Worm (Caenorhabditis elegans) whole organism, young adult: Measurements from ENCODE around the gene nprl-2.

Source experiments
- B0261.1 ChIP-seq: sonication (generic microtip); optimal IDR thresholded peaks from 2 replicates; lab custom pipeline; 2016; ENCODE audit warnings: mild to moderate bottlenecking, missing genetic modification characterization, moderate library complexity, missing compliant biosample characterization
- B0336.3 ChIP-seq: fragments of 200-800 bp; sonication (Bioruptor generic); IDR thresholded peaks from 2 replicates; pipeline ENCODE4 v1.3.6; 2022; ENCODE audit warnings: missing genetic modification characterization, missing compliant biosample characterization
- F10E7.11 ChIP-seq: sonication (generic microtip); optimal IDR thresholded peaks from 2 replicates; lab custom pipeline; 2017; ENCODE audit warnings: mild to moderate bottlenecking, missing genetic modification characterization, moderate library complexity, missing compliant biosample characterization
- F57A8.1 ChIP-seq: fragments of 200-800 bp; sonication (Bioruptor generic); optimal IDR thresholded peaks from 2 replicates; lab custom pipeline; 2018; ENCODE audit warnings: mild to moderate bottlenecking, missing genetic modification characterization, moderate library complexity, missing compliant biosample characterization
- K11D2.4 ChIP-seq: fragments of 200-800 bp; sonication (Bioruptor generic); IDR thresholded peaks from 2 replicates; pipeline ENCODE4 v1.3.6; 2022; ENCODE audit warnings: missing genetic modification reagents, missing genetic modification characterization, missing compliant biosample characterization
- K12H6.12 ChIP-seq: fragments of 200-800 bp; sonication (Bioruptor generic); optimal IDR thresholded peaks from 2 replicates; lab custom pipeline; 2018; ENCODE audit warnings: mild to moderate bottlenecking, missing genetic modification characterization, missing compliant biosample characterization
- T07F8.4 ChIP-seq: sonication (generic microtip); optimal IDR thresholded peaks from 2 replicates; lab custom pipeline; 2016; ENCODE audit warnings: mild to moderate bottlenecking, missing genetic modification characterization, moderate library complexity, missing compliant biosample characterization
- T26A5.8 ChIP-seq: sonication (generic microtip); optimal IDR thresholded peaks from 2 replicates; lab custom pipeline; 2016; ENCODE audit warnings: missing genetic modification characterization, missing compliant biosample characterization
- Y53F4B.3 ChIP-seq: fragments of 200-800 bp; sonication (Bioruptor generic); IDR thresholded peaks from 2 replicates; pipeline ENCODE4 v1.3.6; 2022; ENCODE audit warnings: missing genetic modification reagents, missing genetic modification characterization, missing compliant biosample characterization
- Y95B8A.8 ChIP-seq: fragments of 200-800 bp; sonication (Bioruptor generic); IDR thresholded peaks from 2 replicates; pipeline ENCODE4 v1.3.6; 2022; ENCODE audit warnings: missing genetic modification reagents, missing genetic modification characterization, missing compliant biosample characterization
- akir-1 ChIP-seq: fragments of 200-800 bp; sonication (Bioruptor generic); optimal IDR thresholded peaks from 2 replicates; lab custom pipeline; 2018; ENCODE audit warnings: mild to moderate bottlenecking, missing genetic modification characterization, moderate library complexity, missing compliant biosample characterization
- ama-1 ChIP-seq, 3 experiments: fragments of 150-350 bp in 1 of 3; sonication (generic microtip) in 2 of 3; optimal IDR thresholded peaks; 2 replicates each; lab custom pipeline; 2014 to 2018; ENCODE audit warnings: missing biosample characterization in 2 of 3, missing genetic modification characterization in 2 of 3, missing genetic modification reagents in 2 of 3
- aptf-2 ChIP-seq: fragments of 200-800 bp; sonication (Bioruptor generic); conservative IDR thresholded peaks from 2 replicates; pipeline ENCODE4 v1.3.6; 2022; ENCODE audit warnings: missing genetic modification reagents, missing genetic modification characterization, missing compliant biosample characterization
- attf-3 ChIP-seq: fragments of 200-800 bp; sonication (Bioruptor generic); conservative IDR thresholded peaks from 2 replicates; pipeline ENCODE4 v1.3.6; 2022; ENCODE audit warnings: missing genetic modification reagents, missing genetic modification characterization, missing compliant biosample characterization
- attf-5 ChIP-seq: fragments of 200-800 bp; sonication (Bioruptor generic); optimal IDR thresholded peaks from 2 replicates; lab custom pipeline; 2018; ENCODE audit warnings: mild to moderate bottlenecking, missing genetic modification characterization, missing compliant biosample characterization
- bed-2 ChIP-seq: fragments of 200-800 bp; sonication (Bioruptor generic); IDR thresholded peaks from 2 replicates; pipeline ENCODE4 v1.3.6; 2022; ENCODE audit warnings: missing genetic modification reagents, missing genetic modification characterization, missing compliant biosample characterization
- cebp-2 ChIP-seq: fragments of 200-800 bp; sonication (Bioruptor generic); IDR thresholded peaks from 2 replicates; pipeline ENCODE4 v1.3.6; 2022; ENCODE audit warnings: missing genetic modification characterization, missing compliant biosample characterization
- ceh-91 ChIP-seq: fragments of 200-800 bp; sonication (Bioruptor generic); IDR thresholded peaks from 2 replicates; pipeline ENCODE4 v1.3.6; 2022; ENCODE audit warnings: missing genetic modification reagents, missing genetic modification characterization, missing compliant biosample characterization
- efl-1 ChIP-seq: fragments of 150-350 bp; optimal IDR thresholded peaks from 2 replicates; lab custom pipeline; 2014; ENCODE audit warnings: missing biosample characterization, missing genetic modification reagents, missing genetic modification characterization
- egrh-3 ChIP-seq: fragments of 200-800 bp; sonication (Bioruptor generic); IDR thresholded peaks from 2 replicates; pipeline ENCODE4 v1.3.6; 2022; ENCODE audit warnings: missing genetic modification reagents, missing genetic modification characterization, missing compliant biosample characterization
- ekl-4 ChIP-seq: fragments of 200-800 bp; sonication (Bioruptor generic); IDR thresholded peaks from 2 replicates; pipeline ENCODE4 v1.3.6; 2022; ENCODE audit warnings: missing genetic modification reagents, missing genetic modification characterization, missing compliant biosample characterization
- him-1 ChIP-seq: sonication (generic microtip); optimal IDR thresholded peaks from 2 replicates; lab custom pipeline; 2016; ENCODE audit warnings: missing genotype, missing genetic modification reagents, missing genetic modification characterization, missing compliant biosample characterization
- hmg-20 ChIP-seq: fragments of 200-800 bp; sonication (Bioruptor generic); IDR thresholded peaks from 2 replicates; pipeline ENCODE4 v1.3.6; 2022; ENCODE audit warnings: missing genetic modification reagents, missing genetic modification characterization, missing compliant biosample characterization
- hrde-1 ChIP-seq: sonication (generic microtip); optimal IDR thresholded peaks from 2 replicates; lab custom pipeline; 2016; ENCODE audit warnings: missing genetic modification characterization, mild to moderate bottlenecking, missing compliant biosample characterization, moderate library complexity, missing genotype, missing genetic modification reagents, borderline replicate concordance
- hsf-1 ChIP-seq: fragments of 200-800 bp; sonication (Bioruptor generic); IDR thresholded peaks from 2 replicates; pipeline ENCODE4 v1.3.6; 2022; ENCODE audit warnings: missing genetic modification reagents, missing genetic modification characterization, missing compliant biosample characterization
- lsl-1 ChIP-seq: fragments of 200-800 bp; sonication (Bioruptor generic); optimal IDR thresholded peaks from 2 replicates; lab custom pipeline; 2018; ENCODE audit warnings: mild to moderate bottlenecking, missing genetic modification characterization, moderate library complexity, missing compliant biosample characterization
- lsy-27 ChIP-seq: sonication (generic microtip); optimal IDR thresholded peaks from 2 replicates; lab custom pipeline; 2017; ENCODE audit warnings: missing genetic modification characterization, mild to moderate bottlenecking, missing compliant biosample characterization, antibody characterized with exemption, missing genotype, borderline replicate concordance; ENCODE audit not compliant: insufficient read depth
- nfya-1 ChIP-seq: sonication (generic microtip); optimal IDR thresholded peaks from 2 replicates; lab custom pipeline; 2017; ENCODE audit warnings: antibody characterized with exemption, missing compliant biosample characterization, missing genetic modification characterization, borderline replicate concordance; ENCODE audit not compliant: insufficient read depth
- nfyb-1 ChIP-seq: fragments of 200-800 bp; sonication (Bioruptor generic); IDR thresholded peaks from 2 replicates; pipeline ENCODE4 v1.3.6; 2022; ENCODE audit warnings: missing genetic modification reagents, missing genetic modification characterization, missing compliant biosample characterization
- nhr-179 ChIP-seq: sonication (generic microtip); optimal IDR thresholded peaks from 2 replicates; lab custom pipeline; 2016; ENCODE audit warnings: mild to moderate bottlenecking, missing genetic modification characterization, missing compliant biosample characterization
- snpc-4 ChIP-seq, 5 experiments: fragments of 150-350 bp in 1 of 5; sonication (generic microtip) in 4 of 5; optimal IDR thresholded peaks; 2 replicates each; lab custom pipeline; 2014 to 2018; ENCODE audit warnings: missing genetic modification characterization in 5 of 5, missing biosample characterization in 3 of 5, antibody characterized with exemption in 2 of 5, mild to moderate bottlenecking in 2 of 5, missing compliant biosample characterization in 2 of 5, missing genotype in 2 of 5, moderate library complexity in 2 of 5, missing genetic modification reagents in 1 of 5
- sptf-2 ChIP-seq: fragments of 200-800 bp; sonication (Bioruptor generic); optimal IDR thresholded peaks from 2 replicates; lab custom pipeline; 2018; ENCODE audit warnings: mild to moderate bottlenecking, missing genetic modification characterization, missing compliant biosample characterization
- tbp1 ChIP-seq: fragments of 200-800 bp; sonication (Bioruptor generic); optimal IDR thresholded peaks from 2 replicates; lab custom pipeline; 2018; ENCODE audit warnings: mild to moderate bottlenecking, missing genetic modification characterization, missing compliant biosample characterization
- tlf-1 ChIP-seq: fragments of 200-800 bp; sonication (Bioruptor generic); optimal IDR thresholded peaks from 2 replicates; lab custom pipeline; 2018; ENCODE audit warnings: mild to moderate bottlenecking, missing genetic modification characterization, missing compliant biosample characterization
- unc-130 ChIP-seq: sonication (generic microtip); optimal IDR thresholded peaks from 2 replicates; lab custom pipeline; 2016; ENCODE audit warnings: missing genetic modification reagents, missing genetic modification characterization, missing compliant biosample characterization
- unc-62 ChIP-seq: fragments of 150-350 bp; optimal IDR thresholded peaks from 2 replicates; lab custom pipeline; 2014; ENCODE audit warnings: missing biosample characterization, missing genetic modification reagents, missing genetic modification characterization
- zim-3 ChIP-seq: sonication (generic microtip); optimal IDR thresholded peaks from 2 replicates; lab custom pipeline; 2017; ENCODE audit warnings: mild to moderate bottlenecking, missing genetic modification characterization, moderate library complexity, missing compliant biosample characterization
- ztf-28 ChIP-seq: fragments of 200-800 bp; sonication (Bioruptor generic); IDR thresholded peaks from 2 replicates; pipeline ENCODE4 v1.3.6; 2022; ENCODE audit warnings: missing genetic modification reagents, missing genetic modification characterization, missing compliant biosample characterization
- ztf-3 ChIP-seq: fragments of 200-800 bp; sonication (Bioruptor generic); optimal IDR thresholded peaks from 2 replicates; lab custom pipeline; 2018; ENCODE audit warnings: mild to moderate bottlenecking, missing genetic modification characterization, missing compliant biosample characterization
- ztf-6 ChIP-seq: fragments of 200-800 bp; sonication (Bioruptor generic); IDR thresholded peaks from 2 replicates; pipeline ENCODE4 v1.3.6; 2022; ENCODE audit warnings: missing genetic modification reagents, missing genetic modification characterization, missing compliant biosample characterization

The nprl-2 gene

DNA sequence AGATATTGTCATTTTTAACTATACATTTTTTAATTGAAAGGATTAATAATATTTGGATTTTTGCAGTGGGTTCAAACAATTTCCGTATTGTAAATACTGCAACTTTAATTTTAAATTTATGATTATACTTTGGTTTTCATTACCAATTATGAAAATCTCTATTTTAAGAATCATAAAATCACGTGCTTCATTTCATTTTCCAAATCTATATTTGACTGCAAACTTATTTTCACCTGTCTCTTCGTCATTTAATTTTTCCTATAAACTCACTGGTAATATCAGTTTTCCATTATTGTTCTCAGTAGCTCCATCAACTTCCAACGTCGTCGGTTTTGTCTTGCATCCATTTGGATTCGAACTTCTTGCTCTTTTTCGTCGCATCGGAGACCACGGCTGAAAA is 24.3 kb upstream of the nprl-2 start, which contains the start of gene R05G6.1:
R05G6.1 (plus strand) TSS at position 301 of the 400 bp plus-strand sequence.
- TF ChIP-seq unc-62 (GFP tag; lab: Kevin White, UChicago) (no peak), sptf-2 (GFP tag; lab: Kevin White, UChicago) (no peak), bed-2 (no peak), ama-1 (optimal IDR thresholded peaks at IDR 0.05; lab: Kevin White, UChicago) (no peak), ama-1 (GFP tag; optimal IDR thresholded peaks at IDR 0.05; lab: Kevin White, UChicago) (no peak), efl-1 (no peak), ztf-28 (no peak), hsf-1 (no peak), hmg-20 (GFP tag; lab: Robert Waterston, UW) (no peak), nhr-179 (tag; lab: Kevin White, UChicago) (no peak), zim-3 (tag; lab: Kevin White, UChicago) (no peak), B0261.1 (no peak), attf-5 (GFP tag; lab: Kevin White, UChicago) (no peak), Y53F4B.3 (GFP tag; lab: Robert Waterston, UW) (no peak), K12H6.12 (tag; lab: Kevin White, UChicago) (no peak)
- TF ChIP-seq, all 124 proteins: peak for 0

DNA sequence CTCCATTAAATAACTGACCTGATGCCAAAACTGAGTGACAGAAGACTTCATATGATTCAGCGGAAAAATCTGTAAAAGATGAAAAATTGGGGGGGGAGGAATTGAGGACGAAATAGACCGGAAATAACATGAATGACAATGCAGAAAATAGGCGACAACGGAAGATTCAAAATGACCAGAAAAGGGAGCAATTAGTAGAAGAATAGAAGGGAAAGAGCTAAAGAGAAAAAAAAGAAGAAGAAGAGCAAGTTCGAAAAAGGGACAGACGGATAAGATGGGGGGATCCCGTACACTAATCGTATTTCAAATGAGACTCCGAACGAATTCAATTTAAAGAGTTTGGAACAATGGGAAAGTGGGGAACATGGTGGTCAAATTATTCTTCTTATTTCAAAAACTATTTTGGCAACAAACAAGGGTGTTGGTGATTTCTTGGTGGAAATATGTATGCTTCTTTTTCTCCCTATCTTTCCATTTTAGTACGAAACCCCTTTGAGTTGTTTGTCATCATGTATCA is 14.1 kb upstream of the nprl-2 start, which contains the start of gene R05G6.10:
R05G6.10 (minus strand) TSS at position 51 of the 517 bp plus-strand sequence.
- no peak for TF ChIP-seq nfya-1
- TF ChIP-seq K12H6.12 (tag; lab: Kevin White, UChicago), result no peak
- TF ChIP-seq F10E7.11 (tag; lab: Kevin White, UChicago), result no peak
- TF ChIP-seq nfyb-1 (GFP tag; lab: Robert Waterston, UW), result no peak
- no peak for TF ChIP-seq akir-1 (GFP tag; lab: Kevin White, UChicago)
- no peak for TF ChIP-seq ceh-91
- no peak for TF ChIP-seq snpc-4 (GFP tag; optimal IDR thresholded peaks at IDR 0.05; lab: Kevin White, UChicago)
- TF ChIP-seq snpc-4 (tag; optimal IDR thresholded peaks at IDR 0.05; lab: Kevin White, UChicago), result no peak
- no peak for TF ChIP-seq T26A5.8
- no peak for TF ChIP-seq ztf-6 (GFP tag; lab: Robert Waterston, UW)
- no peak for TF ChIP-seq lsl-1 (GFP tag; lab: Kevin White, UChicago)
- no peak for TF ChIP-seq F57A8.1 (GFP tag; lab: Kevin White, UChicago)
- no peak for TF ChIP-seq ekl-4 (GFP tag; lab: Robert Waterston, UW)
- TF ChIP-seq K11D2.4 (GFP tag; lab: Robert Waterston, UW), result no peak
- no peak for TF ChIP-seq Y53F4B.3 (GFP tag; lab: Robert Waterston, UW)

DNA sequence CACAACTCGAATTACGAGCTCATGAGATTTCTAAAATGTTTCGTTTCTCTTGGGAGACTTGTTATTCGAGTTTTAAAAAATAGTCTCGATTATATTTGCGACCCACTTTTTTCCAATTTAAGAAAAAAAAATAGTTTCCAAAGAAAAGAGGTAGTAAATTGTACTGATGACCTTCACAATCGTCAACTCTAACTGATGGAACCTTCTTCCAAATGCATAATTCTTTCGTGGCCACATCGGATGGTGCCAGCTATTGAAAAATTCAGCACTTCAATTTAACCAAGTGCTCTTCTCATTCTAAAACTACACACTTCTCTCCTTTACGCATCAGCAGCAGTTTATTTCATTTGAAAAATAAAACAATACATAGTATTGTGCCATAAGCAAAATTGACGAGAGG is 13.0 kb upstream of the nprl-2 start:
- TF ChIP-seq him-1 (tag; lab: Kevin White, UChicago), result peak; percentile 70
- TF ChIP-seq nfya-1, result no peak
- no peak for TF ChIP-seq lsy-27 (tag; lab: Kevin White, UChicago)
- TF ChIP-seq ama-1 (optimal IDR thresholded peaks at IDR 0.05; lab: Kevin White, UChicago), result no peak
- TF ChIP-seq ama-1 (GFP tag; optimal IDR thresholded peaks at IDR 0.05; lab: Kevin White, UChicago), result peak in 1 of 2 experiments; percentile 11
- peak; percentile 37 for TF ChIP-seq hrde-1 (tag; lab: Kevin White, UChicago)
- no peak for TF ChIP-seq tbp1 (GFP tag; lab: Kevin White, UChicago)

DNA sequence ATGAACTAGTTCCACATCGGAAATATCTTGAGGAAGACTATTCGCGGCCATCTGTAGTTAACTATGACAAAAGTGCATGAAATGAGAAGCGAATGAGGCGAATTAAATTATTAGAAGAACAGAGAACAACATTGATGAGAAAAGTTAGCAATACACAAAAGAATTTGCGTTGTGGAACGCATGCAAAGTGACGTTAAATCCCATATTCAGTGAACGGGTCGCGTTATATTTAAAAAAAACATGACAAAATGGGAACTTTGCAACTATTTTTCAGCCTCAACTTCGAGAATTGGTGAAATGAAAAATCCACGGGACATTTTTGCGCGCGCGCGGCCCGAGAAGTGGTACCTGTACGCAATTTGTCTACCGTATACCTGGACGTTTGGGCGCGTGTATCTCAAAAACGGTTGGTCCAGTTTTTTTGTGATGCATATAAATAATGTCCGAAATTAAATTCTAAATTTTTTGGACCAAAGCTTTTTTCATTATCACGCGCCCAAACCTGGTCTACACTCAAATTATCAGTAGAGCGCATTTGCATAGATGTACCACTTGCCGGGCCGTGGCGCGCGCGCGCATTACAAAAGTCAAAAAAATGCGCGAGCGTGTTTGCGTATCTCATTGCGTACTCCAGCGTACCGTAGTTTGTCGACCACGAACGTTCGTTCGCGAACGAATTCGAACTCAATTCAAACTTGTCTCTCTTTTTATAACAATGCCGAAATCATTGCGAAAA is 8.6 kb upstream of the nprl-2 start, which contains the start of the genes cdd-2 and oef-1:
cdd-2 (minus strand) TSS at position 51 of the 736 bp plus-strand sequence.
oef-1 (plus strand) TSS at position 575 of the 736 bp plus-strand sequence.
- TF ChIP-seq nfyb-1 (GFP tag; lab: Robert Waterston, UW), result peak; percentile 62; the same call in 1 of the 2 replicates
- TF ChIP-seq Y95B8A.8 (GFP tag; lab: Robert Waterston, UW), result peak; percentile 95
- 0 out of 2 replicates have a peak, but pooled peaks have one; percentile 16 for TF ChIP-seq cebp-2 (GFP tag; lab: Robert Waterston, UW)
- TF ChIP-seq tlf-1 (GFP tag; lab: Kevin White, UChicago), result peak; percentile 85
- peak; percentile 44 for TF ChIP-seq unc-130
- peak; percentile 44; the same call in 1 of the 2 replicates for TF ChIP-seq aptf-2 (GFP tag; lab: Robert Waterston, UW)
- peak; percentile 69; the same call in 1 of the 2 replicates for TF ChIP-seq B0336.3 (GFP tag; lab: Robert Waterston, UW)
- peak; percentile 92 for TF ChIP-seq efl-1
- peak; percentile 53 for TF ChIP-seq tbp1 (GFP tag; lab: Kevin White, UChicago)
- TF ChIP-seq T07F8.4 (tag; lab: Kevin White, UChicago), result no peak
- peak; percentile 99 for TF ChIP-seq ceh-91
- no peak for TF ChIP-seq ztf-3 (GFP tag; lab: Kevin White, UChicago)
- peak; percentile 31 for TF ChIP-seq him-1 (tag; lab: Kevin White, UChicago)
- peak; percentile 58 for TF ChIP-seq attf-3 (GFP tag; lab: Robert Waterston, UW)
- TF ChIP-seq egrh-3, result 0 out of 2 replicates have a peak, but pooled peaks have one; percentile 25
